Fruit fly (Drosophila melanogaster): ENCODE results near the gene Dnaaf6.
A peak's percentile ranks its signal among the peaks of the same experiment; 100 is the strongest.

Gene Dnaaf6

DNA sequence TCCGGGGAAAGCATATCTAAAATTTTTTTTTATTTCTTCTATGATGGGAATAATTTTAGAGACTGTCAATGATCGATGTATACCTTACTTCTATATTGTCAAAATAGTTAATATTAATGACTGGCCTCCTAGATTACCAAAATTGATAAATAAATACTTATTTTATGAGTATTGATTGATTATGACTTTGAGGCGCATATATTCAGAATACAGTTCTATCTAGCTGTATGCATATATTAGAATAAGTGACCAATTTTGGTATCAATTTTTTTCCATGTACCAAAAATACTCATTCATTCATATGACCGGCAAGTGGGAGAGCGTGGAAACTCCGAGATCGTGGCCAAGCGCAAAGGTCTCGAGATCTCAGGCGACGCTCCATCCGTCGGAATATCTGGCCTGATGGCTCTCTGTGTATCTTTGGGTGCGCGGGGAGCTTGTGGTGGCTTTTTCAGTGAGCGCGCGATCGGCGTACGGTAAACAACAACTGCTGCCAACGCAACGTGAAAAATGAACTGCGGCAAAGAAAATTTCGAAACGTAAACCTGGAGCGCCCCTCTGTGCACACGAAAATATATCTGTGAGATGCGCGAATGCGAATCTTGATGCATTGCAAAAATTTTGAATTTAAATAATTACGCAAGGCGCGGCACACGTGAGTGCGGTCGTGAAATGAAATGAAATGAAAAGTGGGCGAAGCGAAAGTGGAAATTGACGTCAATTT, 12.0 kb upstream of the Dnaaf6 start, which contains the start of the genes CG43121 and ome (continued):
- no peak for TF ChIP-seq nerfin-2 (GFP tag; IDR thresholded peaks at IDR 0.05; ENCODE audit: partially characterized antibody)
- peak; percentile 21; the same call in 1 of the 2 replicates for TF ChIP-seq Adf1 (GFP tag; IDR thresholded peaks at IDR 0.05)
- no peak for TF ChIP-seq tin (GFP tag; optimal IDR thresholded peaks at IDR 0.05)
- TF ChIP-seq mam (GFP tag; optimal IDR thresholded peaks at IDR 0.05), result no peak
- 0 out of 3 replicates have a peak, but pooled peaks have one; percentile 11 for TF ChIP-seq Aef1 (GFP tag; IDR thresholded peaks at IDR 0.05)
- peak; percentile 11 for TF ChIP-seq nau (GFP tag; optimal IDR thresholded peaks at IDR 0.05)
- TF ChIP-seq Scr (GFP tag; IDR thresholded peaks at IDR 0.05; ENCODE audit: partially characterized antibody), result no peak
- peak; percentile 51; the same call in 2 of the 3 replicates for TF ChIP-seq row (GFP tag; IDR thresholded peaks at IDR 0.05)
- TF ChIP-seq CG3163 (GFP tag; optimal IDR thresholded peaks at IDR 0.05), result no peak
- TF ChIP-seq Side (GFP tag; optimal IDR thresholded peaks at IDR 0.05), result no peak
- TF ChIP-seq sens-2 (GFP tag; IDR thresholded peaks at IDR 0.05), result 0 out of 2 replicates have a peak, but pooled peaks have one; percentile 17
- TF ChIP-seq CG6654 (GFP tag; optimal IDR thresholded peaks at IDR 0.05), result no peak
- TF ChIP-seq inv (GFP tag; IDR thresholded peaks at IDR 0.05; ENCODE audit: partially characterized antibody), result no peak
- TF ChIP-seq CG17359 (tag; optimal IDR thresholded peaks at IDR 0.05), result peak; percentile 30
- no peak for TF ChIP-seq corto (GFP tag; optimal IDR thresholded peaks at IDR 0.05)
- TF ChIP-seq CG17829 (tag; optimal IDR thresholded peaks at IDR 0.05), result no peak
- TF ChIP-seq Trl (optimal IDR thresholded peaks at IDR 0.05), result peak; percentile 39 to 41
- no peak for TF ChIP-seq Trl (GFP tag; optimal IDR thresholded peaks at IDR 0.05)
- no peak for TF ChIP-seq CG7372 (GFP tag; IDR thresholded peaks at IDR 0.05)
- no peak for TF ChIP-seq Rx (GFP tag; IDR thresholded peaks at IDR 0.05)
- no peak for TF ChIP-seq vnd (GFP tag; IDR thresholded peaks at IDR 0.05; ENCODE audit: partially characterized antibody)
- no peak for TF ChIP-seq ro (GFP tag; IDR thresholded peaks at IDR 0.05)
- TF ChIP-seq sug (tag; optimal IDR thresholded peaks at IDR 0.05), result peak; percentile 8
- peak; percentile 21 for TF ChIP-seq mirr (GFP tag; optimal IDR thresholded peaks at IDR 0.05)
- no peak for TF ChIP-seq tx (GFP tag; optimal IDR thresholded peaks at IDR 0.05)
- TF ChIP-seq Rfx (GFP tag; IDR thresholded peaks at IDR 0.05), result no peak
- TF ChIP-seq Fer3 (tag; optimal IDR thresholded peaks at IDR 0.05), result no peak
- TF ChIP-seq CG15479 (GFP tag; optimal IDR thresholded peaks at IDR 0.05), result no peak
- no peak for TF ChIP-seq CG1792 (GFP tag; optimal IDR thresholded peaks at IDR 0.05)
- TF ChIP-seq CG13123 (GFP tag; optimal IDR thresholded peaks at IDR 0.05), result no peak
- no peak for TF ChIP-seq yki (optimal IDR thresholded peaks at IDR 0.05)
- no peak for TF ChIP-seq pnt (GFP tag; optimal IDR thresholded peaks at IDR 0.05)
- TF ChIP-seq stwl (tag; optimal IDR thresholded peaks at IDR 0.05), result no peak
- peak; percentile 62 for TF ChIP-seq sob (GFP tag; IDR thresholded peaks at IDR 0.05)
- TF ChIP-seq CG1602 (GFP tag; optimal IDR thresholded peaks at IDR 0.05), result no peak
- no peak for TF ChIP-seq Ssrp (tag; optimal IDR thresholded peaks at IDR 0.05)
- peak; percentile 28 for TF ChIP-seq CG17385 (GFP tag; optimal IDR thresholded peaks at IDR 0.05)
- TF ChIP-seq CG9437 (GFP tag; optimal IDR thresholded peaks at IDR 0.05), result peak; percentile 24
- TF ChIP-seq CG14710 (tag; optimal IDR thresholded peaks at IDR 0.05), result no peak
- 0 out of 2 replicates have a peak, but pooled peaks have one; percentile 41 for TF ChIP-seq CG14014 (GFP tag; IDR thresholded peaks at IDR 0.05)
- no peak for TF ChIP-seq C15 (GFP tag; IDR thresholded peaks at IDR 0.05)
- peak; percentile 36; the same call in 1 of the 2 replicates for TF ChIP-seq CG13287 (GFP tag; IDR thresholded peaks at IDR 0.05; ENCODE audit: partially characterized antibody)
- peak in 1 of 2 experiments; percentile 27 for TF ChIP-seq bsh (GFP tag; optimal IDR thresholded peaks at IDR 0.05)
- no peak for TF ChIP-seq pzg (GFP tag; optimal IDR thresholded peaks at IDR 0.05)
- no peak for TF ChIP-seq CG12299 (tag; optimal IDR thresholded peaks at IDR 0.05)
- no peak for TF ChIP-seq eyg (GFP tag; optimal IDR thresholded peaks at IDR 0.05)
- TF ChIP-seq lola (GFP tag; optimal IDR thresholded peaks at IDR 0.05), result no peak
- no peak for TF ChIP-seq NC2α (GFP tag; optimal IDR thresholded peaks at IDR 0.05)
- no peak for TF ChIP-seq HLH4C (GFP tag; IDR thresholded peaks at IDR 0.05; ENCODE audit: partially characterized antibody)
- TF ChIP-seq stc (GFP tag; IDR thresholded peaks at IDR 0.05), result peak; percentile 43; the same call in 1 of the 2 replicates
